Worm (Caenorhabditis elegans): Measurements from ENCODE around the gene Y81B9A.2.

The Y81B9A.2 gene

DNA sequence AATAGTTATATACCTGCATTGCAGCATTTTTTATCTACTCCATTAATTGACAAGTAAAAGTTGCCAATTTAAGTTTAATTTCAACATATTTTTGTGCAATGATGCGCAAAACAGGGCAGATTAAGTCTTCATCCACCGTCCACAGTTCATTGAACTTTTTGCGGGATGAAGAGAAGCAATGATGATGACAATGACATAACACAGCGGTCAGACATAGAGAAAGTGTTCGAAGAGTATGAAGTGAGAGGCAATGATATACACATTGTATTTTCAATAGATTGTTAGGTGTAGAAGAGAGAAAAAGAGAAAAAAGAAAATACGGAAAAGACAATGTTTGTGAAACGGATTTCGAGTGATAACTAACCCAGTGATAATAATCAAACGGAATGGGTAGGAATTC lies 43.0 kb downstream of the Y81B9A.2 start:
- TF ChIP-seq blmp-1 (tag; optimal IDR thresholded peaks at IDR 0.05): peak; percentile 10
- peak; percentile 39 for TF ChIP-seq elt-3 (tag; optimal IDR thresholded peaks at IDR 0.05)
- TF ChIP-seq nhr-237 (tag; optimal IDR thresholded peaks at IDR 0.05): no peak

DNA sequence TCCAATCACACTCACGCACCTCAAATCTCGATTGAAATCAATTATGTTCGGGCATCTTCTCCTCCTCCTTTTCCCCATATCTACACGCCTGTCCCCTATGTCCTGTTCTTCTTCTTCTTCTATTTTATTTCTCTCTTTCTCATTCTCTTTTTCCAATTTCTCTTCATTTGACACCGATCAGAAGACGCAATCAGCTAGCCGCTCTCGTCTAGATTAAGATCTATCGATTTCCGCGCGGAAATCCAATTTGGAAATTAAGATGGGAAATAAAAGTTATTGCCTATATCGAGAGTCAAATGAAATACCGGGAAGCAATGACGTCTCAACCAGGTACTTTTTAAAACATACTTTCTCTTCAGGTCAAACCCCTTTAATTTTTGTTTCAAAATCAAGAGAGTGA lies 44.5 kb downstream of the Y81B9A.2 start:
- TF ChIP-seq hlh-1 (tag; optimal IDR thresholded peaks at IDR 0.05): peak; percentile 15
- no peak for TF ChIP-seq nhr-12 (tag; optimal IDR thresholded peaks at IDR 0.05)
- TF ChIP-seq ceh-43 (GFP tag; optimal IDR thresholded peaks at IDR 0.05): no peak
- no peak for TF ChIP-seq nhr-237 (tag; optimal IDR thresholded peaks at IDR 0.05)
- no peak for TF ChIP-seq bed-3 (GFP tag; optimal IDR thresholded peaks at IDR 0.05)
- peak; percentile 85 for TF ChIP-seq elt-1 (tag; optimal IDR thresholded peaks at IDR 0.05; ENCODE audit: borderline replicate concordance, insufficient read depth)
- TF ChIP-seq ham-2 (GFP tag; optimal IDR thresholded peaks at IDR 0.05): peak; percentile 74
- peak; percentile 12 for TF ChIP-seq blmp-1 (tag; optimal IDR thresholded peaks at IDR 0.05)
- peak; percentile 24 for TF ChIP-seq unc-120 (tag; optimal IDR thresholded peaks at IDR 0.05; ENCODE audit: poor library complexity, severe bottlenecking)
- peak; percentile 27 for TF ChIP-seq unc-62 (GFP tag; optimal IDR thresholded peaks at IDR 0.05)
- no peak for TF ChIP-seq cnd-1 (tag; optimal IDR thresholded peaks at IDR 0.05)
- TF ChIP-seq mls-2 (tag; optimal IDR thresholded peaks at IDR 0.05): no peak
- no peak for TF ChIP-seq snpc-4 (tag; optimal IDR thresholded peaks at IDR 0.05)

DNA sequence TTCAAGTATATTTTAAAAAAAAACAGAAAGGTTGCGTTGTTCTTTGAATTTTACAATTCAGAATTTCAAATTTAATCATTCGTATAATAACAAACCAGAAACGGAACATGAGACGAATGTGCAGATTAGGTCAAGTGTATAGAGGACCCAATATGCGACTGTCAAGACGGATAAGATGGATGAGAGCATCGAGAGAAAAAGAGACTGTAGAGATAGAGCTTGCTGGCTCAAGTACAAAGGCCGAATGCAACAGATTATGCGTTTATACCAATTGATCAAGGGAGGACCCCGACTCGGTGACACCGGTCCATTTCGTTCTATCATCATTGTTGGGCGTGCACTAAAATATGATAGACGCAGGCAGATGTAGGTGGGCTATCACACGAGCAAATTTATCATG lies 46.4 kb downstream of the Y81B9A.2 start:
- TF ChIP-seq nhr-2 (tag; optimal IDR thresholded peaks at IDR 0.05): peak; percentile 64
- no peak for TF ChIP-seq blmp-1 (tag; optimal IDR thresholded peaks at IDR 0.05)

DNA sequence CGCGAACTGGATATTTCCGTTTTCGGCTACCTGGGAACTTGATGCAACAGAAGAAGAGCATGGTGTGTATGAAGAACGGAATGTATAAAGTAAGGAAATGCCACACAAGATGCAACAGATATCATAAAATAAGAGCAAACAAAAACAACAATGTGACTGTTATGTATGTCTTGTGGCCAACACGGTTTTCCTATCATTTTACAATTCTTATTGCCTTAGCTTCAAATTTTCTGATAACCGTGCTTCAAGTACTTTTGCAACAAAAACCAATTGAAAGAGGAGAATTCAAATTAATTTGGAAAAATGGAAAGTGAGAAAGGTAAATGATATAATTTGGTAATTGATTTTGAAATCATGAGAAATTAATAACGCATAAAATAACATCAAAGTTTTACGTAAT lies 47.6 kb downstream of the Y81B9A.2 start:
- TF ChIP-seq elt-1 (tag; optimal IDR thresholded peaks at IDR 0.05; ENCODE audit: borderline replicate concordance, insufficient read depth) (no peak), nhr-12 (tag; optimal IDR thresholded peaks at IDR 0.05) (no peak), nhr-28 (tag; optimal IDR thresholded peaks at IDR 0.05) (no peak), mls-2 (tag; optimal IDR thresholded peaks at IDR 0.05) (no peak), blmp-1 (tag; optimal IDR thresholded peaks at IDR 0.05) (no peak), snpc-4 (tag; optimal IDR thresholded peaks at IDR 0.05) (no peak), unc-120 (tag; optimal IDR thresholded peaks at IDR 0.05; ENCODE audit: poor library complexity, severe bottlenecking) (no peak)

DNA sequence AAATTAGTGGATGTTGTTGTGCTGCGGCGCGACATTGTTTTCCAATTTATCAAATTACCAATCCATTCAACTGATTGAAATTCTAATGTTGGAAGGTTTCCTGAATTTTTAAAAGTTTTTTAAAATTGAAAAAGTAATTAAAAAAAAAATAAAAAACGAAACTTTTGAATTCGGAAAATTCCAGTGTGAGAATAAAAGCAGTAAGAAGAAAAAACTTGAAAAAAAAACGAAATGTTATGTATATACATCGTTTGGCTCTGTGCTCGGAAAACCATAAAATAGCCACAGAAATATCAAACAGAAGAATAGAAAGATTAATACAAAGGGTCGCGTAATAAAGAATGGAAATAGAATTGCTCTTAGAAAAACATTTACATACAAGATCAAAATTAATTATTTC lies 48.1 kb downstream of the Y81B9A.2 start, which contains the start of gene vav-1:
vav-1 (minus strand) TSS at position 101 of the 400 bp plus-strand sequence.
- TF ChIP-seq nhr-12 (tag; optimal IDR thresholded peaks at IDR 0.05) (no peak), sem-2 (GFP tag; optimal IDR thresholded peaks at IDR 0.05) (no peak), elt-1 (tag; optimal IDR thresholded peaks at IDR 0.05; ENCODE audit: borderline replicate concordance, insufficient read depth) (no peak), unc-120 (tag; optimal IDR thresholded peaks at IDR 0.05; ENCODE audit: poor library complexity, severe bottlenecking) (no peak), blmp-1 (tag; optimal IDR thresholded peaks at IDR 0.05) (no peak), sptf-1 (tag; optimal IDR thresholded peaks at IDR 0.05) (no peak), drap-1 (GFP tag; optimal IDR thresholded peaks at IDR 0.05) (no peak), pha-4 (tag; optimal IDR thresholded peaks at IDR 0.05) (no peak), lin-13 (tag; optimal IDR thresholded peaks at IDR 0.05) (no peak), bed-3 (GFP tag; optimal IDR thresholded peaks at IDR 0.05) (no peak)

DNA sequence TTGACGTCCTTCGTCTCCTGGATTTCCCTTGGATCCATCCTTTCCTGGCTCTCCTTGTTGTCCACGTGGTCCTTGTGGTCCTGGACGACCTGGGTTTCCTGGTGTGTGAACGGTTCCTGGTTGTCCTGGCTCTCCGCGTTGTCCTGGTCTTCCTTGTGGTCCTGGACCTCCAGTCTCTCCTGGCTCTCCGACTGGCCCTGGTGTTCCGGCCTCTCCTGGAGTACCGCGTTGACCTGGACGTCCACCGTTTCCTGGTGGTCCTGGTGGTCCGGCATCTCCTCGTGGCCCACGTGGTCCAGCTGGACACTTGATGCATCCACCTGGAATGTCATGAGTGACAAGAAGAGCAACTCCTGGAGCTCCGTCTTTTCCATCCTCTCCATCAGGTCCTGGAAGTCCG lies 49.9 kb downstream of the Y81B9A.2 start:
- no peak for TF ChIP-seq unc-62 (GFP tag; optimal IDR thresholded peaks at IDR 0.05)
